Fruit fly (Drosophila melanogaster): ENCODE measurements around the gene tilB.
A peak's percentile ranks its signal among the peaks of the same experiment; 100 is the strongest.

The tilB gene

DNA sequence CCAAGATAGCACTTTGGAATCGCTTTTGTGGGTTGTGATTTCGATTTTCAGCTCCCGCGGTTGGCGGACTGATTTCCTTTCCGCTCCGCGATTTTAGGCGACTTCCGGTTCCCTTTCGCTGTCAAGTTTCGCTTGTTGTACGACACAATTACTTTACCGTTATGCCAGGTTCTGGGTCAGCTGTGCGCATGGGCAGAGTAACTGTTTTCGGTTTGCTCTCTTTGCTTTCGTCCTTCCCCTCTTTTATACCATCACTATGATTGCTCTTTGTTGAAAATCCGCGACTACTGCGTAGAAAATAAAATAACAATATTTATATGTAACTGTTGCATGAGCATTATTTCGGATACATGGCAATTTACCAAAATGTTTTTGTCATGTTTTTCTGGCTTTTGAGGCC lies 31.1 kb downstream of the tilB start:
- TF ChIP-seq jim (GFP tag; optimal IDR thresholded peaks at IDR 0.05) = no peak
- no peak for TF ChIP-seq br (GFP tag; optimal IDR thresholded peaks at IDR 0.05)
- TF ChIP-seq Abd-B (GFP tag; optimal IDR thresholded peaks at IDR 0.05) = no peak
- no peak for TF ChIP-seq usp (GFP tag; optimal IDR thresholded peaks at IDR 0.05)
- no peak for TF ChIP-seq N (GFP tag; optimal IDR thresholded peaks at IDR 0.05)
- no peak for TF ChIP-seq Sp1 (GFP tag; optimal IDR thresholded peaks at IDR 0.05)
- no peak for TF ChIP-seq Myc (optimal IDR thresholded peaks at IDR 0.05)
- TF ChIP-seq tai (GFP tag; optimal IDR thresholded peaks at IDR 0.05) = no peak
- TF ChIP-seq psq (GFP tag; optimal IDR thresholded peaks at IDR 0.05) = no peak
- TF ChIP-seq woc (GFP tag; optimal IDR thresholded peaks at IDR 0.05) = no peak
- TF ChIP-seq OdsH (GFP tag; optimal IDR thresholded peaks at IDR 0.05) = no peak
- no peak for TF ChIP-seq fru (GFP tag; optimal IDR thresholded peaks at IDR 0.05)
- no peak for TF ChIP-seq Hr78 (GFP tag; optimal IDR thresholded peaks at IDR 0.05)
- TF ChIP-seq dmrt93B (GFP tag; optimal IDR thresholded peaks at IDR 0.05) = no peak
- TF ChIP-seq Hr83 (GFP tag; optimal IDR thresholded peaks at IDR 0.05; ENCODE audit: poor library complexity, severe bottlenecking) = no peak
- no peak for TF ChIP-seq pan (optimal IDR thresholded peaks at IDR 0.05)
- no peak for TF ChIP-seq CG9705 (GFP tag; optimal IDR thresholded peaks at IDR 0.05)
- TF ChIP-seq Dfd (GFP tag; optimal IDR thresholded peaks at IDR 0.05) = no peak
- no peak for TF ChIP-seq dsf (GFP tag; optimal IDR thresholded peaks at IDR 0.05; ENCODE audit: borderline replicate concordance)
- no peak for TF ChIP-seq Dif (GFP tag; optimal IDR thresholded peaks at IDR 0.05; ENCODE audit: partially characterized antibody)

DNA sequence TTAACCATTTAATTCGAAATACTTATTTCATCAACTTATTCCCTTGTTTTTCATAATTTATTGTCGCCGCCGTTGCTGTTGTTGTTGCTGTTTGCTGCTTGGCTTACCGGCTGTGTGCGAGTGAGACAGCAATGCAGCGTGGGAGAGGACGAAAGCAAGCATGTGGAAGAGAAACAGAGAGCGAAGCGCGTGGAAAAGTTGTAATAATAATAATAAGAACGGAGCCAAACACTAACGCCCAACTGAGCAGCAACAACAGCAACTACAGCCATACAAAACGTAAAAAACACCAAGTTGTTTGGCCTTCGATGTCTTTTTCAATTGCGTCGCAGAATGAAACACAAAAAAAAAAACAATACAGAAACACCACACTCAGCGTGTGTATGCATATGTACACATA lies 31.6 kb downstream of the tilB start:
- TF ChIP-seq Myc (optimal IDR thresholded peaks at IDR 0.05) (no peak), brk (GFP tag; optimal IDR thresholded peaks at IDR 0.05) (peak; percentile 3)

DNA sequence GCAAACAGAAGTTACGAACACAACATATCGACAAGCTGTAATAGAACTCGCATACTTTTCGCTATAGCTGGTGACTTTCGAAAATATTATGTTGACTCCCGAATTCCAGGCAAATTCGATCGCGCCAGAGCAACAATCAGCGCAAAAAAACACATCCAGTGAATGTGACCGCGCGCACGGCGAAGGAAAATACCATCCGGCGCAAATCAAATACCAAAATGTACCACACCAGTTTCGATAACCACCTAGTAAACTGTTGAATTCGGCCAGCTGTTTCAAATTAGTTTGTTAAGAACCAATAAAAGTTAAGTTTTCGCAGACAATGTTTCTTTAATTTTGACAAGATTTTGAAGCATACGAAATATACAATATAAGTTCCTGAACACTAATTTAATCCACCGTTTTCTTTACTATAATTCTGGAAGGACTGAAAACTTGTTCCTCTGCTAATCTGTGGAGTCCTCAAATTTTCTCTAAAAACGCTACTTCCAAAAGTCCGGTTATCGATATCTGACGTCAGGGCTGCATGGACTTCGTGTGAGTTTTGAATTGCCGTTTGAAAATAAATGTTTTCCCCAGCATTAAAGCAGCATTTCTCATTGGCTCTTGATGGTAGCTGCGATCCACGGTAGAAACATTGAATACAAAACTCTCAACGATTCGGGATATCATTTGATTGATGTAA lies 32.5 kb downstream of the tilB start, which contains the start of the genes Cp110 and CG12576:
Cp110 (plus strand) TSS at position 223 of the 685 bp plus-strand sequence.
CG12576 (minus strand) TSS at position 498 of the 685 bp plus-strand sequence.
- TF ChIP-seq rgr (GFP tag; optimal IDR thresholded peaks at IDR 0.05) (peak; percentile 10), Rel (GFP tag; optimal IDR thresholded peaks at IDR 0.05) (no peak), Rel (tag; optimal IDR thresholded peaks at IDR 0.05) (peak; percentile 50), h (GFP tag; optimal IDR thresholded peaks at IDR 0.05) (no peak)

DNA sequence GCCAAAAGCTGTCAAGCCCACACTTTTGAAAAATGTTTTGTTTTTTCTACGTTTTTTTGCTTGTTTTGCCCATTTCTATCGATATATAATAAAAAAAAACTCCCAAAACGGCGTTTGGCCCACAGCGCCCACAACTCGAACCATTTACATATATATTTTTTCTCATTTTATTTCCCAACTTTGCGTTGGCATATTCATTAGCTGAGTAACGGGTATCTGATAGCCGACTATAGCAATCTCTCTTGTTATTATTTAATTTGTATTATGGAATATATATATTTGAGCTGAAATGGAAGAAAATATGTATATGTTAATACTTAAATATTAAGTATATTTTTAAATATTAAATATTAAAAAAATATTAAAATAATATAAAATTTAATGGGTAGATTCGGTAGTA lies 37.0 kb downstream of the tilB start:
- no peak for TF ChIP-seq psq (GFP tag; optimal IDR thresholded peaks at IDR 0.05)
- TF ChIP-seq Vsx2 (GFP tag; optimal IDR thresholded peaks at IDR 0.05; ENCODE audit: partially characterized antibody) = no peak
- no peak for TF ChIP-seq ey (GFP tag; optimal IDR thresholded peaks at IDR 0.05)
- no peak for TF ChIP-seq jim (GFP tag; optimal IDR thresholded peaks at IDR 0.05)
- no peak for TF ChIP-seq GATAd (GFP tag; optimal IDR thresholded peaks at IDR 0.05)
- no peak for TF ChIP-seq CrebA (GFP tag; optimal IDR thresholded peaks at IDR 0.05; ENCODE audit: borderline replicate concordance)

DNA sequence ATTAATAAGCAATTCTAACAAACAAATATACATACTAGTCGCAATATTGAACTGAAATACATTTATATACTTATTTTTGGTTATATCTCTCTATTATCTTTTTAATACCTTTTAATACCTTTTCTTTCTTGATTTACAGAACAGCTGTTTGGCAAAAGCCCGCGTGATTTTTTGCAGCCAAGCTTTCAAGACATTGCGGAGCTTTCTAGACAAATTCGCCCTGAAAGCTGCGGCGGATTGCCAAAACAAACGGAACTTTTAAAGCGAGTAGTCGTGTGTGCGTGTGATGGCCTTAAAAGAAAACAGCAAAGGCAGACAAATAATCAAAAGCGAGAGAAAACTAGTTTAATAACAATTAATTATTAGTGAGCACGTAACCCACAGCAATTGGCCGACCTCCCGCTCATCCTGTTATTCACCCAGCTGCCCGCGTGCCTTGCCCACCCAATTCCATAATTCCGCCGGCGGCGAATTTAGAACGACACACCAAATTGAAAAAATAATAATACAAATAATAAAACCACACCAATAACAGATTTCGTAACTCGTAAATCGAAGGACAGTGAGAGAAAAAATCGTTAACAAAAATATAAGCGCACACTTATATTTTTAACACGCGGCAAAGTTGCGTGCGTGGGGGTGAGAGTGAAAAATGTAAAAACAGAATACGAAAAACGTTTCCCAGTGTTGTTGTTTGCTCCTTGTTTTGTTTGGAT lies 37.5 kb downstream of the tilB start:
- no peak for TF ChIP-seq Hr83 (GFP tag; optimal IDR thresholded peaks at IDR 0.05; ENCODE audit: poor library complexity, severe bottlenecking)
- TF ChIP-seq Rel (GFP tag; optimal IDR thresholded peaks at IDR 0.05) = peak; percentile 33
- no peak for TF ChIP-seq Rel (tag; optimal IDR thresholded peaks at IDR 0.05)
- no peak for TF ChIP-seq rgr (GFP tag; optimal IDR thresholded peaks at IDR 0.05)
- no peak for TF ChIP-seq woc (GFP tag; optimal IDR thresholded peaks at IDR 0.05)
- no peak for TF ChIP-seq jim (GFP tag; optimal IDR thresholded peaks at IDR 0.05)
- TF ChIP-seq CG9705 (GFP tag; optimal IDR thresholded peaks at IDR 0.05) = no peak
- TF ChIP-seq sage (GFP tag; optimal IDR thresholded peaks at IDR 0.05) = peak; percentile 48
- no peak for TF ChIP-seq usp (GFP tag; optimal IDR thresholded peaks at IDR 0.05)
- no peak for TF ChIP-seq Dif (GFP tag; optimal IDR thresholded peaks at IDR 0.05; ENCODE audit: partially characterized antibody)
- no peak for TF ChIP-seq GATAd (GFP tag; optimal IDR thresholded peaks at IDR 0.05)
